Fruit fly (Drosophila melanogaster) ovary, adult (tissue): Measurements from ENCODE around the gene Urm1.

Experiments used
- CG17801 ChIP-seq: fragments of 200-800 bp; optimal IDR thresholded peaks from 2 replicates; lab custom pipeline; 2019; ENCODE audit warnings: missing biosample characterization, mild to moderate bottlenecking, missing genetic modification characterization, moderate library complexity; ENCODE audit not compliant: partially characterized antibody

Urm1 gene

DNA sequence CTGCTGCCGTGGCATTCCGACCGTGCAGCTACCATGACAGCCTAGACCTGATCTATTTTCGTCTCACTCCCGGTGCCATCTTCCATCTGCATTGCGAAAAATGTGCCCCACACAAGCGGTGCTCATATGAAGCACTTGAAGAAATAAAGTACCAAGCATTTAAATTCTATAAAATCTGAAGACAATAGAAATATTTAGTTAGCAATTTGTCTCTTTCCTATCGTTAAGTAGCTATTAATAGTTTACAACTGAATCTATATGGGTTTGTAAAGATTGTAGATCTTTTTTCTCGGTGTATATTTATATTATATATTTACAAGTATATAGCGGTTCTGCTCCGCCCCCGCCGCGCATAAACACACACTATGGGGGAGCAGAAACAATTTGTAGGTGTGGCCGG, 29.0 kb downstream of the Urm1 start:
- no peak for TF ChIP-seq CG17801 (GFP tag; lab: Kevin White, UChicago)

DNA sequence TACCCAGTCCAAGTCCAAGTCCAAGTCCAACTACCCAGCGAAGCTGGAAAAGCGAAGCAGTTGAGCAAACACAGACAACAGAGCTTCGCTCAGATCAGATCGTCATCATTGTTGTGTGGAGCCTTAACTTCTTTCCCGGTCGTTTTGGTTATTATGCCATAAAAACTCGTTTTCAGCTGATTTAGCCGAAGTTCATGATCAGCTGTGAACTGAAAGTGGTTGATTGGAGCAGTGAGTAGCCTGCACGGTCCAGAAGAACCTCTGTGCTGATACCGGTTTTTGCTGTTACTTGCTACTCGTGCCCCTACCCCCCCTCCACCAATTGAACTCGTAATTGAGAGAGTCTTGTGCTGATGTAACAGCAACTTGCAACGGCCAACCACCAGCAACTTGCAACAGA, 29.7 kb downstream of the Urm1 start:
- TF ChIP-seq CG17801 (GFP tag; lab: Kevin White, UChicago): no peak

DNA sequence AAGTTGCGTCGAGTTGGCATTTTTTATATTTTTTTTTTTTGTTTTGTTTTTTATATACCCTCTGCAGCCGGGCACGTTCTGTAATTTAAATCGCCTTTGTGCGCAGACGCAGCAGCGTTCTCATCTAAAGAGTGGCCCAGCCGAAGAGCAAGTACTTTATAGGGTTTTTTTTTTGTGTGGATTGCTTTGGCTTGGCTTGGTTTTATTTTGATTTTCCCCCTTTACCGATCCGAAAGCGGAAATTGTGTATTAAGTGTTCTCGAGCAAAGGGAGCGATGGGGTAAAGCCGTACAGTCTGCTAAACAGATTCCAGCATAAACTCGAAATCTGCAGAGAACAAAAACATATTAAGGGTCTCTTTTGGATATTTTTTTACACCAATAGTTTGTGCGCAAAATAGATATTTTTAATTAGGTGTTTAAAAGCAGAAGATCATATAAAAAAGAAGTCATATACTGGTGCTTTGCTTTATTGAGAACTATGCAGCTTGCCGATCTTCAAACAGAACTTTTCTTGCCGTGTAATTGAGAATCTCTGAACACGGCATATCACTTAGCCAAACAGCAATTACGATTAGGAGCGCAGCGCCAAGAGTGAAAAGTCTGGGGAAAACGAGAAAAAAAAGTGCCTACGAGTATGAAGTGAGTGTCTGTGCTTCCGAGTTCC, 33.8 kb downstream of the Urm1 start:
- no peak for TF ChIP-seq CG17801 (GFP tag; lab: Kevin White, UChicago)

DNA sequence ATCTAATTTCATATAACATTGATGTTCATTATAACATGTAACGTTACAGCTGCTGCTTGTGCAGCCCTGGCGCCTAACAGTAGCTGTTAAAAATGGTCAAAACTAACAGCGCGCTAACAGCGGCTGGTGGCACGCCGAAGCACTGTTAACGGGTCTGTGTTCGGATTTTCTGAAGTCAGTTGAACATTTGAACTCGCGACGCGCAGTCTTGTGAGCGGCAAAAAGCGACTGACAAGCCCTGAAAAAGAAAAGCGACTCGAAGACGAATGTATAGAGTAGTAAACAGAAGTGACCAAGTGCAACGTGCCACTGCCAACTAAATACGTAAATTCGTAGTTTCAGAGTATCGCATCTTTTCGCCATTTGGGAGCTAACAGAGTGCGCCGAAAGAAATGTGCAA, 35.4 kb downstream of the Urm1 start:
- TF ChIP-seq CG17801 (GFP tag; lab: Kevin White, UChicago): no peak

DNA sequence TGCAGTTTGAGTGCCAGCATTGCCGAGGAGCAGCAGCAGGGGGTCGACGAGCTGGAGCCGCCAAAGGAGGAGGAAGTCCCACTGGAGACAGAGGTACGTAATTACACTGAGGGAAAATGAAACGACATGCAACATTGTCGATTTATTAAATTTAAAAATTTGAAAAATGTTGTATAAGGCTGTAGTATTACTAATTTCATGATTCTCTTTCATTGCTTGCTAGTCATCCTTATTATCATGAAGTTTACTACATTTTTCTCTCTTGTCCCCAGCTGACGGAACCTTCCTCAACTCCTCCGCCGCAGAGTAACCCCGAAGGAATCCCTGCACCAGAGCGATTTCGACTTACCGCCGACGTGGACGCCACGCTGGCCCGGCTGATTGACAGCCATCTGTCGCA, 36.8 kb downstream of the Urm1 start:
- TF ChIP-seq CG17801 (GFP tag; lab: Kevin White, UChicago): no peak

DNA sequence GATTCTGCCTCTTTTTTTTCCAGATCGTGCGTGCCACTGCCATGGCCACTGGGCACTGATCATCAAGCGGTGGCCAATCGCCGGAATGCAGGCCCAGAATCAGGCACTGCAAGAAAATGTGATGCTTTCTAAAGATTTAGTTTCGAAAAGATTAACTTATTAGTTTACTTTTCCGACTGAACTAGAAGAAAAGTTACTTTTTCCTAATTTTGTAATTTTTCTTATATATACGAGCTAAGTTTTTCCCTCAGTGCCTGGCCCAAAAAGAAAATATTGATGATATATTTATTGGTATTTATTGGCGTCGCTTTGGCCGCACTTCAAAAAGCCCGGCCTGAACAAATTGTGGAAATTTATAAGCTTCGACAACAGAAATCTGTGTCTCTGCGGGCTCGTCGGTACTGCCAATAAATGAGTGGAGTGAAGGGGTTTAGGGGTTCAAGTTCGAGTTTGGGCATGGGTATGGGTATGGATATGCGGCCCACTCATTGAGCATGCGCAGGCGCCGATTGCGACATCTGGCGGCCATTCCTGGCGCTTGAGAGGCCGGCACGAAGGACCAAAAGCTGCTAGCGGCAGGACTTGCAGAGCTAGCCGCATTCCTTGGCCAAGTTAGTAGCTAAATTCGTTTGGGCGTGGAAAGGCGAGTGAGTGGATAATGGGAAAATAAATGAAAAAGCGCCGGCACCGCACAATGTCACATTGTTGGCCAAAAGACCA, 39.0 kb downstream of the Urm1 start:
- no peak for TF ChIP-seq CG17801 (GFP tag; lab: Kevin White, UChicago)

DNA sequence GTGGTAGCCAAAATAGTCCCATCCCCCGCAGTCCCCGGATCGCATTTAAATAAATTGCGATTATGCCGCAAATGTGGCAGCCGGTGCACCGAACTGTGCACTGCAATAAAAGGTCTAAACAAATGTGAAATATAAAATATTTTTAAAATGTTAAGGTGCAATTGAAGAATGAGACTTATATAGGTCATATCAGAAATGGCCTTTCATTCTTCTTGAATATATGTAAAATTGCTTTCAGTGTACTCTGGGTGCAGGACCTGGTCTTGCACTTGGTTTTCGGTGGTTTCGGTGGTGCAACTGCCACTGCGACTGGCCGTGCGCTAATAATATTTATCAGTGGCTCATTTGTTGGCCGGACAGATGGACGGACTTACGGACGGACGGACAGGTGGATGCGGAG, 41.9 kb downstream of the Urm1 start:
- TF ChIP-seq CG17801 (GFP tag; lab: Kevin White, UChicago): no peak

DNA sequence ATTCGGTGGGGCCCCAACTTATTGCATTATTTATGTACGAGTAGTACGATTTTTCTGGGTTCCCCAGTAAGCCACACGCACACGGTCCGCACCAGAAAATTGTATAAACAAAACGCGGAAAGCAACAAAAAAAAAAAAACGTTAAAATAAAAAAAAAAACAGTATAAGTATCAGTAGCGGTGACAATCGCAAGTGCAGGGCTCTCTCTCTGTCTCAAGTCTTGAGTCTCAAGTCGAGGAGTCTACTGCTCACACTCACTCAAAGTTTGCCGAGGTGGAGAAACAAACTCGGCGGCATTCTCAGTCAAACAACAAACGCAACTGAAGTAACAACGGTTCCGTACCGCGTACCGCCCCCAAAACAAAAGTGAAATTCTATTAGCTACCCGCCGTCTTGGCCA, 47.5 kb downstream of the Urm1 start, which contains the start of gene Pura:
Gene Pura, plus strand, starts transcription at position 301 of the 400 bp plus-strand sequence.
- TF ChIP-seq CG17801 (GFP tag; lab: Kevin White, UChicago): no peak

DNA sequence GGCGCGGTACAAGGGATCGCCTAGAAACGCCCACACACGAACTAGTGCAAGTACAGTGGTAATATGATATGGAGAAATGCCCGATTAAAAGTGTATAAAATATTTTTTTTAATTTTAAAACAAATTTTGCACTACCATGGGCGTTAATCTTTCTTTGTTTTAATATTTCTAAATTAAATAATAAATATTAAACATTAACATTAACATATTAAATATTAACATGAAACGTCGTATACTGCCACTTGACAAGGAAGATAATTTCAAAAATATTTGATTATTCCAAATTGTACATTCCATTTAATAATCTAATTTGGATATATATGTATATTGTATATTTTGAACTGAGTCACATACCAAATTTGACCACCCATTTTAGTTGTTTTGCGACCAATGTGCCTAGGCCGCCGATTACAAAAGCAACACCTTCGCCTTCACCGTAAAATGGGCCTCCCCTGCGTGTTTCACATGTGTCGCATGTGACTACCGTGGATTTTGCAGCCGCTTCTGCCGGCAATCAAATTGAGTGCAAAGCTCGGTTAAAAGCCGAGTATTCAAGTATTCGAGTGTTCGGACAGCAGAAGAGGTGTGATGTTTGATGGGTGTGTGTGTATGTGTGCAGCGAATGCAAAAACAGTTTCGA, 48.0 kb downstream of the Urm1 start:
- TF ChIP-seq CG17801 (GFP tag; lab: Kevin White, UChicago): peak; percentile 84

DNA sequence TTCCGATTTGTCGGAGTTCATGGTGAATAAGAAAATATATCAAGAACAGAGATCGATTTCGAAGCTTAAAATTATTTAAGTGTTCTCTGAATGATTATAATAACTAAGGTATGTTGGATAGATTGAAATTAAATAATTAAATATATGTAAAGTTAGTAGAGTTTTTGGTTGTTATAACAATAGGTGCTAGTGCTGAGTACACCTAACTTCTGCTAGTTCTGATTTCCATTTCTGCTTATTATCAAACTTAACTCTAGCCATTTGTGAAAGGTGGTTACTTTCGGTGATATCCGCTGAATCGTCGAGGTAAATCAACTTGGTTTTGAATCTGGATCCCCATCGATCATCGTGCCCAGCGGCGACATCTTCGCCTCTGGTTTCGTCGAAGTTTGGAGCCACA, 49.3 kb downstream of the Urm1 start, which contains the start of gene t-Grip84:
Gene t-Grip84, minus strand, starts transcription at position 101 of the 400 bp plus-strand sequence.
- TF ChIP-seq CG17801 (GFP tag; lab: Kevin White, UChicago): no peak
